Worm (Caenorhabditis elegans) whole organism, mixed stage, embryonic: ENCODE measurements around the gene aakg-4.

ENCODE experiments used
- ces-1 ChIP-seq: fragments of 150-350 bp; optimal IDR thresholded peaks from 2 replicates; lab custom pipeline; 2014; ENCODE audit warnings: missing biosample characterization, missing genetic modification reagents, missing genetic modification characterization
- lin-32 ChIP-seq: fragments of 200-800 bp; sonication (Bioruptor generic); optimal IDR thresholded peaks from 2 replicates; lab custom pipeline; 2018; ENCODE audit warnings: mild to moderate bottlenecking, missing genetic modification characterization, missing compliant biosample characterization
- mls-2 ChIP-seq: sonication (generic microtip); optimal IDR thresholded peaks from 2 replicates; lab custom pipeline; 2016; ENCODE audit warnings: mild to moderate bottlenecking, missing genetic modification characterization, moderate library complexity, missing compliant biosample characterization
- nhr-12 ChIP-seq: fragments of 150-350 bp; optimal IDR thresholded peaks from 2 replicates; lab custom pipeline; 2014; ENCODE audit warnings: missing biosample characterization, missing genetic modification characterization
- nhr-2 ChIP-seq: fragments of 150-350 bp; optimal IDR thresholded peaks from 2 replicates; lab custom pipeline; 2014; ENCODE audit warnings: missing biosample characterization, missing genetic modification characterization
- nhr-76 ChIP-seq: sonication (generic microtip); optimal IDR thresholded peaks from 2 replicates; lab custom pipeline; 2017; ENCODE audit warnings: missing biosample characterization, missing genetic modification characterization
- sptf-1 ChIP-seq: sonication (generic microtip); optimal IDR thresholded peaks from 2 replicates; lab custom pipeline; 2017; ENCODE audit warnings: mild to moderate bottlenecking, missing genetic modification characterization, moderate library complexity, missing compliant biosample characterization
- unc-120 ChIP-seq: sonication (generic microtip); optimal IDR thresholded peaks from 2 replicates; lab custom pipeline; 2017; ENCODE audit warnings: missing genetic modification characterization, missing compliant biosample characterization; ENCODE audit not compliant: poor library complexity, severe bottlenecking
- unc-62 ChIP-seq: fragments of 150-350 bp; optimal IDR thresholded peaks from 2 replicates; lab custom pipeline; 2014; ENCODE audit warnings: missing biosample characterization, missing genetic modification reagents, missing genetic modification characterization

DNA sequence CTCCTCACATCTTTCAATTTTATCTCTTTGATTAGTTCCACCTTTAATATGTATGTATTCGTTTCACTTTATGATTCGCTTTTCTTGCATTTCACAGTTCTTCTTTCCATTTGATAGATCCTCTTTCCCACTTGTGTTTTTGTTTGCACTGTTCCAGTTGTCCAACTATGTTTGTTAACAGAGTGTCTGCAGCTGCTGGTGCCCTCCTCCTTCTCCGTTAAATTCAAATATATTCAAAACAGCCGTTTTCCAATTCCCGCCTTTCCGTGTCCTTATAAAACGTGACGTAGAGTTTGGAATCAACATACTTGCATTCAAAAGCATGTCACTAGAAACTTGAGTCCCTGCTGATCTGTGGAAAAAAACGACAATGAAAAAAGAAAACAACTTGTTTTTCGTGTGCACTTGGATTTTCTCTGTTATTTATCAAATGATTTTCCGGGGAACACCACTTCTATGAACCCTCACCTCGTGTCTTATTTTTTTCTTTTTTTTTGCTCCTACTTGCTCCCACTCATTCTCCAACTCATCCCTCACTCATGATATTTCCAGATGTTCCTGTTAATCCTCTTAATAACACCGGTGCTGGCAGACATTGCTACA is 24.8 kb downstream of the aakg-4 start, which contains the start of gene T10H10.2:
- TF ChIP-seq sptf-1 (no peak), nhr-12 (no peak), nhr-2 (tag; lab: Kevin White, UChicago) (no peak), unc-120 (tag; lab: Kevin White, UChicago) (no peak), mls-2 (tag; lab: Kevin White, UChicago) (no peak), unc-62 (GFP tag; lab: Kevin White, UChicago) (no peak), nhr-76 (no peak), ces-1 (no peak), lin-32 (GFP tag; lab: Kevin White, UChicago) (no peak)
